Worm (Caenorhabditis elegans): ENCODE measurements around the gene ave-1.

Gene ave-1

DNA sequence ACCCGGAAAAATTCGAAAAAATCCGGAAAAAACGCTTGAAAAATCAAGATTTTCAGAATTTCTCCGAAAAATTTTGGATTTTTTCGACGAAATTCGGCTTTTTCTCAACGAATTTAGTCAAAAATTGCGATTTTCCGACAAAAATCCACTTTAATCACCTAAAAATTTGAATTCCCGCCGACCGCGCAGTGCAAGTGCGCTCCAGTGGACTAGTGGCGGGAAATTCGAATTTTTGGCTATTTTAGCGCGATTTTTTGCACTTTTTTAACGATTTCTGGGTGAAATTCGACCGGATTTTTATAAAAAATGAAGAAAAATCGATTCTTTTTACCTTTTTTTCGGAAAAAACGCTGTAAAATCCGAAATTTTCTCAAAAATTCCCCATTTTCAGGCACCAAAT is 38.7 kb upstream of the ave-1 start:
- TF ChIP-seq eor-1 (tag; optimal IDR thresholded peaks at IDR 0.05) (no peak), nhr-25 (tag; optimal IDR thresholded peaks at IDR 0.05) (no peak), lin-15B (tag; optimal IDR thresholded peaks at IDR 0.05) (peak; percentile 7)

DNA sequence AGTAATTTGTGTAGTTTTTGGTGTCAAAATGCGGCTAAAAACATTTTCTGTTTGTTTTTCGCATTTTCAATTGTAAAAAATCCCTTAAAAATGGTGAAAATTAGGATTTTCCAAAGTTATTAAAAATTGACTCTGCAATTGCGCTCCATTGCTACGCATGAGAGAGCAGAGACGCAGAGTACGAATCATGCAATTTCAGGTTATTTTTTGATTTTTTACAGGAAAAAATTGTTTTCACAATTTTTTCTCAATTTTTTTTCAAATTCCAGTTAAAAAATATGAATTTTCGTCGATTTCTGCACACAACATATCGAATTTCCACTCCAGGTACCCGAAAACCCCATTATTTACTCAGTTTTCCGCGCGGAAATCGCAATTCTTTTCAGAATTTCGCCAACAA is 37.8 kb upstream of the ave-1 start, which contains the start of gene mtg-1:
mtg-1 (plus strand) TSS at position 160 of the 400 bp plus-strand sequence.
- TF ChIP-seq sea-2 (GFP tag; optimal IDR thresholded peaks at IDR 0.05) (no peak), elt-2 (tag; optimal IDR thresholded peaks at IDR 0.05) (no peak), nhr-23 (tag; optimal IDR thresholded peaks at IDR 0.05) (peak; percentile 34), nfya-1 (tag; optimal IDR thresholded peaks at IDR 0.05; ENCODE audit: insufficient read depth) (peak; percentile 24), pha-4 (tag; optimal IDR thresholded peaks at IDR 0.05) (peak; percentile 70), elt-3 (tag; optimal IDR thresholded peaks at IDR 0.05) (no peak), lin-15B (tag; optimal IDR thresholded peaks at IDR 0.05) (peak; percentile 63)

ce11 chrIII:1532777-1533473 is 37.1 kb upstream of the ave-1 start, which contains the start of gene snf-6:
TSS of gene snf-6 (minus strand) at chrIII:1532827.
- peak; percentile 82 for TF ChIP-seq lin-15B (tag; optimal IDR thresholded peaks at IDR 0.05)
- no peak for TF ChIP-seq fos-1 (tag; optimal IDR thresholded peaks at IDR 0.05)
- TF ChIP-seq nhr-43 (tag; optimal IDR thresholded peaks at IDR 0.05; ENCODE audit: poor library complexity, severe bottlenecking): peak; percentile 20
- no peak for TF ChIP-seq hmg-11 (tag; optimal IDR thresholded peaks at IDR 0.05)
- peak; percentile 59 for TF ChIP-seq nhr-23 (tag; optimal IDR thresholded peaks at IDR 0.05)
- TF ChIP-seq ztf-4 (tag; optimal IDR thresholded peaks at IDR 0.05): no peak
- peak; percentile 37 for TF ChIP-seq nfya-1 (tag; optimal IDR thresholded peaks at IDR 0.05; ENCODE audit: insufficient read depth)
- TF ChIP-seq aly-2 (tag; optimal IDR thresholded peaks at IDR 0.05): no peak
- peak; percentile 33 for TF ChIP-seq pha-4 (tag; optimal IDR thresholded peaks at IDR 0.05)

- TF ChIP-seq unc-39 (tag; optimal IDR thresholded peaks at IDR 0.05): no peak
- TF ChIP-seq skn-1 (tag; optimal IDR thresholded peaks at IDR 0.05): no peak
- TF ChIP-seq R02D3.7 (tag; optimal IDR thresholded peaks at IDR 0.05): no peak
- no peak for TF ChIP-seq nhr-12 (tag; optimal IDR thresholded peaks at IDR 0.05)
- no peak for TF ChIP-seq sea-2 (GFP tag; optimal IDR thresholded peaks at IDR 0.05)
- TF ChIP-seq eor-1 (tag; optimal IDR thresholded peaks at IDR 0.05): no peak
- TF ChIP-seq fkh-2 (tag; optimal IDR thresholded peaks at IDR 0.05): no peak
- TF ChIP-seq fos-1 (tag; optimal IDR thresholded peaks at IDR 0.05): no peak
- no peak for TF ChIP-seq unc-62 (GFP tag; optimal IDR thresholded peaks at IDR 0.05)
- no peak for TF ChIP-seq ceh-9 (tag; optimal IDR thresholded peaks at IDR 0.05)
- TF ChIP-seq zag-1 (tag; optimal IDR thresholded peaks at IDR 0.05): no peak
- TF ChIP-seq egl-27 (tag; optimal IDR thresholded peaks at IDR 0.05): no peak
- no peak for TF ChIP-seq fkh-10 (GFP tag; optimal IDR thresholded peaks at IDR 0.05)
- no peak for TF ChIP-seq mml-1 (tag; optimal IDR thresholded peaks at IDR 0.05)
- no peak for TF ChIP-seq nhr-11 (tag; optimal IDR thresholded peaks at IDR 0.05)
- TF ChIP-seq ceh-82 (tag; optimal IDR thresholded peaks at IDR 0.05): no peak
- no peak for TF ChIP-seq pqm-1 (tag; optimal IDR thresholded peaks at IDR 0.05)
- TF ChIP-seq egl-5 (tag; optimal IDR thresholded peaks at IDR 0.05): no peak
These were observed 32.6 kb upstream of the ave-1 start for ce11 chrIII:1528423-1528822.

DNA sequence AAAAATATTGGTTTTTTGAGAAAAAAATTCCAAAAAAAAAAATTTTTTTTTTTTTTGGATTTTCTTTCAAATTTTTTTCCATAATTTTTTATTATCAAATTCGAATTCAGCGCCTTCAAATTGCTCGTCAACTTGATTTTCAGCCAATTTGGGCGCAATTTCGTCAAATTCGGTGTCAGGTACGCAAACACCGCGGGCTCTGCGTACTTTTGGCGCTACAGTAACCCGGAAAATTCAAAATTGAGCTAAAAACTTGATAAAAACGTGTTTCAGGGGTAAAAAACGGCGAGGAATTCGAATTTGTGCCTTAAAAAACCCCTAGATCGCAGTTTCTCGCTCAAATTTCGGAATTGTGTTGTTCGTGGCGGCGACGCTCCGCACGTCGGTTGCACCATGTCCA is 24.1 kb upstream of the ave-1 start:
- TF ChIP-seq elt-1 (tag; optimal IDR thresholded peaks at IDR 0.05) (no peak), elt-2 (tag; optimal IDR thresholded peaks at IDR 0.05) (peak; percentile 2), nfya-1 (tag; optimal IDR thresholded peaks at IDR 0.05; ENCODE audit: insufficient read depth) (no peak), eor-1 (tag; optimal IDR thresholded peaks at IDR 0.05) (no peak), elt-3 (tag; optimal IDR thresholded peaks at IDR 0.05) (no peak), R02D3.7 (tag; optimal IDR thresholded peaks at IDR 0.05) (no peak), zag-1 (tag; optimal IDR thresholded peaks at IDR 0.05) (no peak), ceh-82 (tag; optimal IDR thresholded peaks at IDR 0.05) (no peak), nhr-23 (tag; optimal IDR thresholded peaks at IDR 0.05) (no peak)

- TF ChIP-seq ceh-9 (tag; optimal IDR thresholded peaks at IDR 0.05) (no peak), unc-39 (tag; optimal IDR thresholded peaks at IDR 0.05) (no peak), ama-1 (optimal IDR thresholded peaks at IDR 0.05) (no peak), nhr-12 (tag; optimal IDR thresholded peaks at IDR 0.05) (no peak), nhr-77 (tag; optimal IDR thresholded peaks at IDR 0.05) (no peak), hmg-11 (tag; optimal IDR thresholded peaks at IDR 0.05) (no peak), mdl-1 (tag; optimal IDR thresholded peaks at IDR 0.05) (no peak), nhr-28 (tag; optimal IDR thresholded peaks at IDR 0.05) (no peak), ztf-11 (tag; optimal IDR thresholded peaks at IDR 0.05) (no peak), lin-15B (tag; optimal IDR thresholded peaks at IDR 0.05) (no peak), nhr-25 (tag; optimal IDR thresholded peaks at IDR 0.05) (no peak), jun-1 (tag; optimal IDR thresholded peaks at IDR 0.05) (no peak), ztf-4 (tag; optimal IDR thresholded peaks at IDR 0.05) (no peak), lsy-12 (tag; optimal IDR thresholded peaks at IDR 0.05) (no peak), egl-27 (tag; optimal IDR thresholded peaks at IDR 0.05) (no peak), nhr-67 (tag; optimal IDR thresholded peaks at IDR 0.05) (no peak), elt-2 (tag; optimal IDR thresholded peaks at IDR 0.05) (no peak), ceh-16 (tag; optimal IDR thresholded peaks at IDR 0.05) (no peak), nhr-43 (tag; optimal IDR thresholded peaks at IDR 0.05; ENCODE audit: poor library complexity, severe bottlenecking) (no peak), ceh-28 (tag; optimal IDR thresholded peaks at IDR 0.05) (no peak)
These were observed 22.1 kb upstream of the ave-1 start, which contains the start of gene tmem-120 for ce11 chrIII:1517893-1518292. TSS of gene tmem-120 (minus strand) at chrIII:1517993.

Data from whole organism, L3 larva.